Worm (Caenorhabditis elegans) whole organism, early embryonic: ENCODE measurements around the gene tbx-37.

Source experiments
- B0310.2 ChIP-seq: sonication (generic microtip); optimal IDR thresholded peaks from 2 replicates; lab custom pipeline; 2016; ENCODE audit warnings: mild to moderate bottlenecking, missing genetic modification characterization, missing compliant biosample characterization
- F13C5.2 ChIP-seq: sonication (generic microtip); optimal IDR thresholded peaks from 2 replicates; lab custom pipeline; 2017; ENCODE audit warnings: mild to moderate bottlenecking, missing genetic modification characterization, inconsistent platforms, missing compliant biosample characterization
- aly-1 ChIP-seq: sonication (generic microtip); optimal IDR thresholded peaks from 2 replicates; lab custom pipeline; 2016; ENCODE audit warnings: missing genetic modification characterization, missing compliant biosample characterization
- ama-1 ChIP-seq: fragments of 150-350 bp; optimal IDR thresholded peaks from 2 replicates; lab custom pipeline; 2014
- ceh-13 ChIP-seq: fragments of 200-800 bp; sonication (Bioruptor generic); optimal IDR thresholded peaks from 2 replicates; lab custom pipeline; 2018; ENCODE audit warnings: mild to moderate bottlenecking, missing genetic modification characterization, missing compliant biosample characterization
- ceh-36 ChIP-seq: sonication (generic microtip); optimal IDR thresholded peaks from 2 replicates; lab custom pipeline; 2016; ENCODE audit warnings: missing genetic modification characterization, inconsistent platforms, missing compliant biosample characterization
- ets-7 ChIP-seq: sonication (generic microtip); optimal IDR thresholded peaks from 2 replicates; lab custom pipeline; 2016; ENCODE audit warnings: missing genotype, missing genetic modification characterization, missing compliant biosample characterization
- flt-1 ChIP-seq: fragments of 200-800 bp; sonication (Bioruptor generic); IDR thresholded peaks from 2 replicates; pipeline ENCODE4 v1.3.6; 2022; ENCODE audit warnings: missing genetic modification characterization, missing compliant biosample characterization
- hmbx-1 ChIP-seq: sonication (generic microtip); optimal IDR thresholded peaks from 2 replicates; lab custom pipeline; 2016; ENCODE audit warnings: mild to moderate bottlenecking, missing genetic modification characterization, missing compliant biosample characterization
- hmg-4 ChIP-seq: fragments of 200-800 bp; sonication (Bioruptor generic); optimal IDR thresholded peaks from 2 replicates; lab custom pipeline; 2018; ENCODE audit warnings: mild to moderate bottlenecking, missing genetic modification characterization, missing compliant biosample characterization
- hnd-1 ChIP-seq: sonication (generic microtip); optimal IDR thresholded peaks from 2 replicates; lab custom pipeline; 2016; ENCODE audit warnings: missing genetic modification characterization, missing compliant biosample characterization
- pes-1 ChIP-seq: fragments of 200-800 bp; sonication (Bioruptor generic); IDR thresholded peaks from 2 replicates; pipeline ENCODE4 v1.3.6; 2022; ENCODE audit warnings: missing genetic modification reagents, missing genetic modification characterization, missing compliant biosample characterization
- scrt-1 ChIP-seq: fragments of 200-800 bp; sonication (Bioruptor generic); IDR thresholded peaks from 2 replicates; pipeline ENCODE4 v1.3.6; 2022; ENCODE audit warnings: missing genetic modification characterization, missing compliant biosample characterization
- sea-1 ChIP-seq: fragments of 200-800 bp; sonication (Bioruptor generic); conservative IDR thresholded peaks from 2 replicates; pipeline ENCODE4 v1.3.6; 2022; ENCODE audit warnings: missing genetic modification characterization, missing compliant biosample characterization
- tbx-11 ChIP-seq: fragments of 200-800 bp; sonication (Bioruptor generic); IDR thresholded peaks from 2 replicates; pipeline ENCODE4 v1.3.6; 2022; ENCODE audit warnings: missing genetic modification characterization, missing compliant biosample characterization
- tbx-37 ChIP-seq: fragments of 200-800 bp; sonication (Bioruptor generic); conservative IDR thresholded peaks from 2 replicates; pipeline ENCODE4 v1.3.6; 2022; ENCODE audit warnings: missing genetic modification reagents, missing genetic modification characterization, missing compliant biosample characterization
- tra-4 ChIP-seq: sonication (generic microtip); optimal IDR thresholded peaks from 2 replicates; lab custom pipeline; 2017; ENCODE audit warnings: missing genetic modification characterization, missing compliant biosample characterization

The tbx-37 gene

ce11 chrIII:11240776-11241175, 13.9 kb upstream of the tbx-37 start:
- no peak for TF ChIP-seq ceh-36 (tag; lab: Kevin White, UChicago)
- no peak for TF ChIP-seq hnd-1
- no peak for TF ChIP-seq aly-1 (tag; lab: Kevin White, UChicago)
- TF ChIP-seq F13C5.2 (tag; lab: Kevin White, UChicago): no peak
- TF ChIP-seq sea-1 (GFP tag; lab: Robert Waterston, UW): no peak
- TF ChIP-seq B0310.2: no peak
- TF ChIP-seq ets-7 (tag; lab: Kevin White, UChicago): no peak
- TF ChIP-seq tra-4: no peak
- TF ChIP-seq ama-1 (lab: Kevin White, UChicago): no peak
- no peak for TF ChIP-seq flt-1
- no peak for TF ChIP-seq ceh-13 (GFP tag; lab: Kevin White, UChicago)
- TF ChIP-seq pes-1: no peak
- TF ChIP-seq hmbx-1 (tag; lab: Kevin White, UChicago): no peak
- no peak for TF ChIP-seq tbx-11 (GFP tag; lab: Robert Waterston, UW)
- no peak for TF ChIP-seq tbx-37 (GFP tag; lab: Robert Waterston, UW)
- TF ChIP-seq hmg-4: no peak
- no peak for TF ChIP-seq scrt-1 (GFP tag; lab: Robert Waterston, UW)

DNA sequence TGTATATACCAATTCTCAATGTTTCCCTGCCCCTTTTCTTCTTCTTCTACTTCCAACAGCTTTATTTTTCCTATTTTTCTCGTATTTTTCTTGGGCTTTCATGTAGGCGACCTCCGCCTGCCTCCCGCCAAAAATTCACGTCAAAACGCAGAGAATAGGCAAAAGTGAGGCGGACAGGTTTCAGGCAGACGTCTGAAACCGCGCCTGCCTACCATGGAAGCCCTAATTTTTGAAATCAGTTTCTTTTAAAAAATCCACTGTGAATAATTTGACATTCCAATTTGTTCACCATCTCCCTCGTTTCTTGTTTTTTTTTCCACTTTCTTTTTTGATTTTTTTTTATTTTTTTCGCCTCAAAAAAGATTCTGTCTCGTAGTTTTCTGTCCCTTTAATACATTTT, 11.9 kb upstream of the tbx-37 start:
- no peak for TF ChIP-seq hmg-4
- no peak for TF ChIP-seq tra-4
- no peak for TF ChIP-seq sea-1 (GFP tag; lab: Robert Waterston, UW)
- no peak for TF ChIP-seq pes-1
- no peak for TF ChIP-seq aly-1 (tag; lab: Kevin White, UChicago)
- TF ChIP-seq ets-7 (tag; lab: Kevin White, UChicago): no peak
- TF ChIP-seq hmbx-1 (tag; lab: Kevin White, UChicago): no peak
- TF ChIP-seq hnd-1: no peak
- no peak for TF ChIP-seq flt-1
- TF ChIP-seq ceh-36 (tag; lab: Kevin White, UChicago): no peak
- no peak for TF ChIP-seq tbx-37 (GFP tag; lab: Robert Waterston, UW)
- TF ChIP-seq scrt-1 (GFP tag; lab: Robert Waterston, UW): no peak
- no peak for TF ChIP-seq B0310.2

- no peak for TF ChIP-seq ama-1 (lab: Kevin White, UChicago)
Observed at ce11 chrIII:11238309-11238708, 11.4 kb upstream of the tbx-37 start.

DNA sequence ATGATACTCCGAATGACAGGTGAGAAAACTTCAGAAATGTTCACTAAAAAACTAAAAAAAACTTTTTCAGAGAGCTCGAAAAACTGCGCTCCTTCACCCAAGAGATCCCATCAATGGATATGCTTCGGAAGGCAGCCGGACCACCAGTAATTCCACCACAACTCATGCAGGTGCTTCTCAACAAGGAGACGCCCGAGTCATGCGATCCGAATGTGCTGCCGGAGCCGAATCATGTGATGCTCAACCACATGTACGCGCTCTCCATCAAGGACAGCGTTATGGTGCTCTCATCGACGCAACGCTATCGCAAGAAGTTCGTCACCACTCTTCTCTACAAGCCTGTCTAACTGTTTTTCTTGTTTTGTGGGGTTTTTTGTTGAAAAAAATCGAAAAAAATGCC, 10.8 kb upstream of the tbx-37 start:
- no peak for TF ChIP-seq ceh-13 (GFP tag; lab: Kevin White, UChicago)
- no peak for TF ChIP-seq ets-7 (tag; lab: Kevin White, UChicago)
- no peak for TF ChIP-seq hmbx-1 (tag; lab: Kevin White, UChicago)
- TF ChIP-seq hnd-1: no peak
- TF ChIP-seq flt-1: no peak
- no peak for TF ChIP-seq B0310.2
- no peak for TF ChIP-seq ama-1 (lab: Kevin White, UChicago)
- TF ChIP-seq aly-1 (tag; lab: Kevin White, UChicago): no peak
- no peak for TF ChIP-seq hmg-4
- no peak for TF ChIP-seq tbx-11 (GFP tag; lab: Robert Waterston, UW)
- no peak for TF ChIP-seq sea-1 (GFP tag; lab: Robert Waterston, UW)
- no peak for TF ChIP-seq pes-1
- no peak for TF ChIP-seq scrt-1 (GFP tag; lab: Robert Waterston, UW)
- no peak for TF ChIP-seq tbx-37 (GFP tag; lab: Robert Waterston, UW)
- TF ChIP-seq ceh-36 (tag; lab: Kevin White, UChicago): no peak
- TF ChIP-seq F13C5.2 (tag; lab: Kevin White, UChicago): no peak
- no peak for TF ChIP-seq tra-4

ce11 chrIII:11236788-11237187, 9.9 kb upstream of the tbx-37 start, which contains the start of the genes Y47D3A.14 and aakb-2:
Y47D3A.14 (minus strand) TSS chrIII:11236868.
aakb-2 (plus strand) TSS chrIII:11237143.
- peak; percentile 88 for TF ChIP-seq F13C5.2 (tag; lab: Kevin White, UChicago)
- TF ChIP-seq ceh-36 (tag; lab: Kevin White, UChicago): peak; percentile 36
- peak; percentile 75 for TF ChIP-seq pes-1
- no peak for TF ChIP-seq scrt-1 (GFP tag; lab: Robert Waterston, UW)
- peak; percentile 53 for TF ChIP-seq flt-1
- peak; percentile 23 for TF ChIP-seq hnd-1
- TF ChIP-seq sea-1 (GFP tag; lab: Robert Waterston, UW): peak; percentile 61; the same call in 1 of the 2 replicates
- no peak for TF ChIP-seq B0310.2
- TF ChIP-seq aly-1 (tag; lab: Kevin White, UChicago): no peak
- no peak for TF ChIP-seq tra-4
- peak; percentile 2 for TF ChIP-seq ceh-13 (GFP tag; lab: Kevin White, UChicago)

- no peak for TF ChIP-seq B0310.2
- TF ChIP-seq tra-4: no peak
- TF ChIP-seq ets-7 (tag; lab: Kevin White, UChicago): no peak
- TF ChIP-seq hmbx-1 (tag; lab: Kevin White, UChicago): no peak
- no peak for TF ChIP-seq tbx-11 (GFP tag; lab: Robert Waterston, UW)
- TF ChIP-seq scrt-1 (GFP tag; lab: Robert Waterston, UW): no peak
- no peak for TF ChIP-seq pes-1
- no peak for TF ChIP-seq hmg-4
- no peak for TF ChIP-seq tbx-37 (GFP tag; lab: Robert Waterston, UW)
- TF ChIP-seq ceh-13 (GFP tag; lab: Kevin White, UChicago): no peak
- no peak for TF ChIP-seq F13C5.2 (tag; lab: Kevin White, UChicago)
- TF ChIP-seq aly-1 (tag; lab: Kevin White, UChicago): no peak
- no peak for TF ChIP-seq ceh-36 (tag; lab: Kevin White, UChicago)
- no peak for TF ChIP-seq hnd-1
- TF ChIP-seq sea-1 (GFP tag; lab: Robert Waterston, UW): no peak
- TF ChIP-seq flt-1: no peak
- TF ChIP-seq ama-1 (lab: Kevin White, UChicago): no peak
Observed at ce11 chrIII:11234742-11235141, 7.8 kb upstream of the tbx-37 start, which contains the start of gene Y47D3A.34. Y47D3A.34 (minus strand) TSS chrIII:11234861.

- TF ChIP-seq tbx-37 (GFP tag; lab: Robert Waterston, UW) (no peak), tbx-11 (GFP tag; lab: Robert Waterston, UW) (no peak)
Observed at ce11 chrIII:11231969-11232368, 5.0 kb upstream of the tbx-37 start, which contains the start of gene elo-8. elo-8 (minus strand) TSS chrIII:11232069.

ce11 chrIII:11231408-11231807, 4.5 kb upstream of the tbx-37 start:
- TF ChIP-seq hnd-1 (no peak), sea-1 (GFP tag; lab: Robert Waterston, UW) (no peak), F13C5.2 (tag; lab: Kevin White, UChicago) (no peak), scrt-1 (GFP tag; lab: Robert Waterston, UW) (no peak), B0310.2 (no peak), aly-1 (tag; lab: Kevin White, UChicago) (no peak), ceh-36 (tag; lab: Kevin White, UChicago) (no peak), tra-4 (no peak), ets-7 (tag; lab: Kevin White, UChicago) (no peak), tbx-37 (GFP tag; lab: Robert Waterston, UW) (no peak), flt-1 (no peak), ama-1 (lab: Kevin White, UChicago) (no peak), tbx-11 (GFP tag; lab: Robert Waterston, UW) (no peak), hmg-4 (no peak)
